Worm (Caenorhabditis elegans): ENCODE measurements around the gene ZC518.8.

The ZC518.8 gene

DNA sequence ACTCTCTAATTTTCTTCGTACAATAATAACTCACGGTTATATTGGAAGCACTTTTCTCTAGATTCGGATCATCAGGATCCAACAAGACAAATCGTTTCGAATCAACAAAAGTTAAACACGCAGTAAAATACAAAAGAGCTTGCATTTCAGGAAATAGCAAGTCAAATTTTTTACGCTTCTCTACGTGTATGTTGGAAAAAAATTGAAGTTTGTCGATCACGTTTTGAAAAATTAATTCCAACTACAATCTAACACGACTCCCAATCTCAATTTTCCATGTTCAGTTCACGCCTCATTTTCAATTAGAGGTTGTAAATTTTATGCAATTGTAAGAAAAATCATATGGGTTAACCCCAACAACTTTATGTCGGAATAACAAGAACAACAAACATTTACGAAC is 28.2 kb upstream of the ZC518.8 start, which contains the start of gene spe-45:
Gene spe-45, minus strand, starts transcription at position 145 of the 400 bp plus-strand sequence.
- no peak for TF ChIP-seq eor-1 (tag; optimal IDR thresholded peaks at IDR 0.05)
- TF ChIP-seq unc-39 (tag; optimal IDR thresholded peaks at IDR 0.05), result no peak
- TF ChIP-seq snpc-4 (tag; optimal IDR thresholded peaks at IDR 0.05), result no peak
- TF ChIP-seq elt-3 (tag; optimal IDR thresholded peaks at IDR 0.05), result no peak

DNA sequence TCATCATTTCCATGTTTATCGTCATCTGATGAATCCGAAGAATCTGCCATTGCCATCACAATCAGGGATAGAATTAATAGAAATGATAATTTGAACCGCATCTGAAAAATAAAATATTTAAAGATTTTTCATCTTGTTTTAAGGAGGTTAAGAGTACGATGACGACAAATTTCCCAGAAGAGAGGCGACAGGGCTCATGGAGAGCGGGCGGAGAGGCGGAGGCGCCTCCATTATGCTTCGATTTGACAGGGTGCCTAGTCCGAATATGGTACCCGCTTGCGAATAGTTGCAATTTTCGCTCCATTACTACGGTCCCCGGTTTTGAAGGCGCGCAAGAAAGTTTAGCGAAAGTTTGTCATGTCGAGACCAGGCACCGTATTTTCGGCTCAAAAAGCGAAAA is 23.4 kb upstream of the ZC518.8 start, which contains the start of gene F28D1.6:
Gene F28D1.6, minus strand, starts transcription at position 101 of the 400 bp plus-strand sequence.
- no peak for TF ChIP-seq nhr-67 (tag; optimal IDR thresholded peaks at IDR 0.05)
- TF ChIP-seq mml-1 (tag; optimal IDR thresholded peaks at IDR 0.05), result no peak
- TF ChIP-seq daf-12 (tag; optimal IDR thresholded peaks at IDR 0.05), result no peak
- no peak for TF ChIP-seq eor-1 (tag; optimal IDR thresholded peaks at IDR 0.05)
- TF ChIP-seq nhr-25 (tag; optimal IDR thresholded peaks at IDR 0.05), result no peak
- no peak for TF ChIP-seq sea-2 (GFP tag; optimal IDR thresholded peaks at IDR 0.05)
- TF ChIP-seq fkh-2 (tag; optimal IDR thresholded peaks at IDR 0.05), result no peak
- TF ChIP-seq hmg-11 (tag; optimal IDR thresholded peaks at IDR 0.05), result no peak
- TF ChIP-seq nhr-28 (tag; optimal IDR thresholded peaks at IDR 0.05), result no peak
- TF ChIP-seq R02D3.7 (tag; optimal IDR thresholded peaks at IDR 0.05), result no peak
- no peak for TF ChIP-seq egl-5 (tag; optimal IDR thresholded peaks at IDR 0.05)
- TF ChIP-seq nhr-12 (tag; optimal IDR thresholded peaks at IDR 0.05), result no peak
- no peak for TF ChIP-seq nfya-1 (tag; optimal IDR thresholded peaks at IDR 0.05; ENCODE audit: insufficient read depth)
- no peak for TF ChIP-seq nhr-237 (tag; optimal IDR thresholded peaks at IDR 0.05)
- no peak for TF ChIP-seq pha-4 (tag; optimal IDR thresholded peaks at IDR 0.05)

DNA sequence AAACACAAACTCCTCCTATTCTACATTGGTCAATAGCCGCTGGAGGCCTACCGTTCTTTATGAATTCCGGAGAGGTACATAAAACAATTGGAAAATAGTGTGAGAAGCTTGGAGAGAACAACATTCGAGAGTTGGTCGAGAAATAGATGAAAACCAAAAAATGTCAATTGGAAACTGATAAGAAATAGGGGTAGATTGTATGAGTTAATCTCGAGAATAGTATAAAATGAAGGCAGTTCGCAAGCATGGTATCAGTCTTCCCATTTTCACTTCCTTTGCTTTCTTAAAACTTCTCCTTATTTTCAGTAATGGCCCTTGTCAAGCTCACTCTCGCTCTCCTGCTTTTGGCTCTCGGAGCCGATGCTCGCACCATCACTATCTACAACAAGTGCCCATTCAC is 21.2 kb upstream of the ZC518.8 start, which contains the start of gene thn-2:
Gene thn-2, plus strand, starts transcription at position 307 of the 400 bp plus-strand sequence.
- TF ChIP-seq ZK546.5 (tag; optimal IDR thresholded peaks at IDR 0.05), result no peak
- TF ChIP-seq elt-2 (tag; optimal IDR thresholded peaks at IDR 0.05), result peak; percentile 26

DNA sequence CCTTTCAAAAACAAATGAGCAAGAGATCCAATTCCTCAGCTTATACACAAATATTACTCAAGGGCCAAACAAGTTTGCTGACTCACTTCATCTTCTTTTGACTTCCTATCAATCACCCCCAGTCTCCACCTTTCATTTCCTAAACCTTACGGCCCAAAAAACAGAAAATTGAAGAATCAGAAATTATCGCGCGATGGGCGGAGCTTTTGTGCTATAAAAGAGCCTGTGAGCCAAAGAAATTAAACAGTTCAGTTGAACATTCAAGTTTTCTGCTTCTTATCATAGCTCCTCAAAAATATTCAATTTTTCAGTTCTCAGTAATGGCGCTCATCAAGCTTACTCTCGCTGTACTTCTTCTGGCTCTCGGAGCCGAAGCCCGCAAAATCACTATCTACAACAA is 18.1 kb upstream of the ZC518.8 start, which contains the start of gene thn-1:
Gene thn-1, plus strand, starts transcription at position 301 of the 400 bp plus-strand sequence.
- TF ChIP-seq pha-4 (tag; optimal IDR thresholded peaks at IDR 0.05), result no peak
- TF ChIP-seq egl-27 (tag; optimal IDR thresholded peaks at IDR 0.05), result no peak
- TF ChIP-seq snpc-4 (tag; optimal IDR thresholded peaks at IDR 0.05), result no peak
- no peak for TF ChIP-seq lsy-12 (tag; optimal IDR thresholded peaks at IDR 0.05)
- TF ChIP-seq fkh-10 (GFP tag; optimal IDR thresholded peaks at IDR 0.05), result no peak
- no peak for TF ChIP-seq jun-1 (tag; optimal IDR thresholded peaks at IDR 0.05)
- no peak for TF ChIP-seq nfya-1 (tag; optimal IDR thresholded peaks at IDR 0.05; ENCODE audit: insufficient read depth)
- TF ChIP-seq tbx-2 (tag; optimal IDR thresholded peaks at IDR 0.05), result no peak
- no peak for TF ChIP-seq nhr-12 (tag; optimal IDR thresholded peaks at IDR 0.05)
- TF ChIP-seq skn-1 (tag; optimal IDR thresholded peaks at IDR 0.05), result no peak
- TF ChIP-seq nhr-76 (tag; optimal IDR thresholded peaks at IDR 0.05), result no peak
- TF ChIP-seq ceh-16 (tag; optimal IDR thresholded peaks at IDR 0.05), result no peak
- no peak for TF ChIP-seq zag-1 (tag; optimal IDR thresholded peaks at IDR 0.05)
- TF ChIP-seq elt-1 (tag; optimal IDR thresholded peaks at IDR 0.05), result no peak

DNA sequence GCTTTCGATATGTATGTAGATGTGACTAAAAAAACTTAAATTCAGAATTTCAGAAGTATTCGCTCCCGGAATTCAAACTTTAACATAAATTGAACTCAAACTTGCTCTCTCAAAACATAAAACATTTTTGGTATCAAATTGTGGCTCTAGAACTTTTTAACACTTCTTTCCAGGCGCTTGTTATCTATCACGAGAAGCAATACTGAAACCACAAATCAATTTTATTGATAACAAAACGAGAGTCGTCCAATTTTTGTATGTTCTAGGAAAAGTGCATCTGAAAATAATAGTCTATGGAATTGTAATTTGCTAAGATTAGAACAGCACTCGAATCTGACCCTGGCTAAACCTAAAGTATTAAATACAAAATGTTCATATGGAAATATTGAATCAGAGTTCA is 17.2 kb upstream of the ZC518.8 start:
- no peak for TF ChIP-seq zag-1 (tag; optimal IDR thresholded peaks at IDR 0.05)
- TF ChIP-seq ztf-4 (tag; optimal IDR thresholded peaks at IDR 0.05), result no peak
- TF ChIP-seq nhr-28 (tag; optimal IDR thresholded peaks at IDR 0.05), result no peak
- TF ChIP-seq nhr-67 (tag; optimal IDR thresholded peaks at IDR 0.05), result no peak
- TF ChIP-seq unc-39 (tag; optimal IDR thresholded peaks at IDR 0.05), result no peak
- no peak for TF ChIP-seq lsy-12 (tag; optimal IDR thresholded peaks at IDR 0.05)
- no peak for TF ChIP-seq skn-1 (tag; optimal IDR thresholded peaks at IDR 0.05)
- no peak for TF ChIP-seq eor-1 (tag; optimal IDR thresholded peaks at IDR 0.05)
- TF ChIP-seq pqm-1 (tag; optimal IDR thresholded peaks at IDR 0.05), result peak; percentile 76
- no peak for TF ChIP-seq nhr-237 (tag; optimal IDR thresholded peaks at IDR 0.05)
- no peak for TF ChIP-seq nhr-11 (tag; optimal IDR thresholded peaks at IDR 0.05)
- no peak for TF ChIP-seq hmg-11 (tag; optimal IDR thresholded peaks at IDR 0.05)
- TF ChIP-seq lin-39 (tag; optimal IDR thresholded peaks at IDR 0.05), result no peak
- TF ChIP-seq mml-1 (tag; optimal IDR thresholded peaks at IDR 0.05), result no peak
- peak; percentile 72 for TF ChIP-seq elt-2 (tag; optimal IDR thresholded peaks at IDR 0.05)
- no peak for TF ChIP-seq ceh-9 (tag; optimal IDR thresholded peaks at IDR 0.05)

Measured in whole organism, L3 larva.